Fruit fly (Drosophila melanogaster) whole organism, prepupa: ENCODE measurements around the gene Hph.

Source experiments
- Blimp-1 ChIP-seq: fragments of 200-800 bp; sonication (Bioruptor generic); optimal IDR thresholded peaks from 3 replicates; lab custom pipeline; 2017; ENCODE audit warnings: missing biosample characterization, missing genetic modification characterization, mild to moderate bottlenecking, moderate library complexity, missing genetic modification reagents
- CG10631 ChIP-seq: fragments of 200-800 bp; sonication (Bioruptor generic); optimal IDR thresholded peaks from 2 replicates; lab custom pipeline; 2016; ENCODE audit warnings: missing biosample characterization, missing genetic modification characterization
- CG11294 ChIP-seq: fragments of 200-800 bp; sonication (Bioruptor generic); IDR thresholded peaks from 2 replicates; pipeline ENCODE4 v1.3.6; 2022; ENCODE audit warnings: missing biosample characterization, missing genetic modification characterization
- CG11902 ChIP-seq: fragments of 200-800 bp; sonication (Bioruptor generic); optimal IDR thresholded peaks from 3 replicates; lab custom pipeline; 2016; ENCODE audit warnings: missing biosample characterization, missing genetic modification characterization
- CG15336 ChIP-seq: fragments of 200-800 bp; sonication (Bioruptor generic); IDR thresholded peaks from 2 replicates; pipeline ENCODE4 v1.3.6; 2022; ENCODE audit warnings: missing biosample characterization, missing genetic modification characterization
- CG16779 ChIP-seq: fragments of 200-800 bp; sonication (Bioruptor generic); optimal IDR thresholded peaks from 3 replicates; lab custom pipeline; 2017; ENCODE audit warnings: missing biosample characterization, mild to moderate bottlenecking, missing genetic modification characterization
- CG3032 ChIP-seq: fragments of 200-800 bp; optimal IDR thresholded peaks from 2 replicates; lab custom pipeline; 2019; ENCODE audit warnings: missing biosample characterization, mild to moderate bottlenecking, missing genetic modification characterization, moderate library complexity
- CG31627 ChIP-seq: fragments of 200-800 bp; sonication (Bioruptor generic); optimal IDR thresholded peaks from 3 replicates; lab custom pipeline; 2016; ENCODE audit warnings: missing biosample characterization, missing genetic modification characterization
- CG32006 ChIP-seq: fragments of 200-800 bp; sonication (Bioruptor generic); optimal IDR thresholded peaks from 3 replicates; lab custom pipeline; 2017; ENCODE audit warnings: missing biosample characterization, mild to moderate bottlenecking, missing genetic modification characterization
- CG3919 ChIP-seq: fragments of 200-800 bp; sonication (Bioruptor generic); optimal IDR thresholded peaks from 3 replicates; lab custom pipeline; 2016; ENCODE audit warnings: missing biosample characterization, missing genetic modification characterization
- CG4318 ChIP-seq: fragments of 200-800 bp; sonication (Bioruptor generic); optimal IDR thresholded peaks from 3 replicates; lab custom pipeline; 2017; ENCODE audit warnings: missing biosample characterization, mild to moderate bottlenecking, missing genetic modification characterization
- CG6163 ChIP-seq: fragments of 200-800 bp; sonication (Bioruptor generic); IDR thresholded peaks from 3 replicates; pipeline ENCODE4 v1.3.6; 2022; ENCODE audit warnings: missing biosample characterization, missing genetic modification characterization
- CG6276 ChIP-seq: fragments of 200-800 bp; sonication (Bioruptor generic); optimal IDR thresholded peaks from 2 replicates; lab custom pipeline; 2017; ENCODE audit warnings: missing biosample characterization, mild to moderate bottlenecking, missing genetic modification characterization
- CG6808 ChIP-seq: fragments of 200-800 bp; sonication (Bioruptor generic); optimal IDR thresholded peaks from 3 replicates; lab custom pipeline; 2017; ENCODE audit warnings: missing biosample characterization, missing genetic modification characterization, mild to moderate bottlenecking, moderate library complexity, missing genetic modification reagents
- CG7368 ChIP-seq: fragments of 200-800 bp; sonication (Bioruptor generic); optimal IDR thresholded peaks from 3 replicates; lab custom pipeline; 2016; ENCODE audit warnings: missing biosample characterization, missing genetic modification characterization
- CG8119 ChIP-seq: fragments of 200-800 bp; sonication (Bioruptor generic); IDR thresholded peaks from 3 replicates; pipeline ENCODE4 v1.3.6; 2022; ENCODE audit warnings: missing biosample characterization, missing genetic modification characterization
- CG8319 ChIP-seq: fragments of 200-800 bp; sonication (Bioruptor generic); optimal IDR thresholded peaks from 3 replicates; lab custom pipeline; 2016; ENCODE audit warnings: missing biosample characterization, missing genetic modification characterization
- CG8632 ChIP-seq: fragments of 200-800 bp; sonication (Bioruptor generic); optimal IDR thresholded peaks from 3 replicates; lab custom pipeline; 2016; ENCODE audit warnings: missing biosample characterization, missing genetic modification characterization
- Eip75B ChIP-seq: fragments of 200-800 bp; sonication (Bioruptor generic); optimal IDR thresholded peaks from 3 replicates; lab custom pipeline; 2016; ENCODE audit warnings: missing biosample characterization, missing genetic modification characterization
- Eip78C ChIP-seq: fragments of 200-800 bp; sonication (Bioruptor generic); peaks from one replicate; lab custom pipeline; 2016; ENCODE audit warnings: missing biosample characterization, missing genetic modification characterization
- Eip93F ChIP-seq: fragments of 200-800 bp; sonication (Bioruptor generic); optimal IDR thresholded peaks from 2 replicates; lab custom pipeline; 2016; ENCODE audit warnings: missing biosample characterization, mild to moderate bottlenecking, missing genetic modification characterization
- Ets21C ChIP-seq: fragments of 200-800 bp; sonication (Bioruptor generic); optimal IDR thresholded peaks from 3 replicates; lab custom pipeline; 2016; ENCODE audit warnings: missing biosample characterization, missing genetic modification characterization
- Ets96B ChIP-seq: fragments of 200-800 bp; optimal IDR thresholded peaks from 2 replicates; lab custom pipeline; 2019; ENCODE audit warnings: missing biosample characterization, mild to moderate bottlenecking, missing genetic modification characterization, moderate library complexity
- Gug ChIP-seq: fragments of 200-800 bp; sonication (Bioruptor generic); IDR thresholded peaks from 2 replicates; pipeline ENCODE4 v1.3.6; 2022; ENCODE audit warnings: missing biosample characterization, missing genetic modification characterization
- Hr38 ChIP-seq: sonication (Bioruptor generic); optimal IDR thresholded peaks from 2 replicates; lab custom pipeline; 2016; ENCODE audit warnings: missing biosample characterization, missing genetic modification characterization
- Hr4 ChIP-seq: fragments of 200-800 bp; sonication (Bioruptor generic); optimal IDR thresholded peaks from 3 replicates; lab custom pipeline; 2016; ENCODE audit warnings: missing biosample characterization, missing genetic modification characterization
- Met ChIP-seq: fragments of 200-800 bp; sonication (Bioruptor generic); optimal IDR thresholded peaks from 3 replicates; lab custom pipeline; 2016; ENCODE audit warnings: missing biosample characterization, missing genetic modification characterization
- OdsH ChIP-seq: fragments of 200-800 bp; sonication (Bioruptor generic); optimal IDR thresholded peaks from 3 replicates; lab custom pipeline; 2016; ENCODE audit warnings: missing biosample characterization, missing genetic modification characterization
- Smox ChIP-seq: fragments of 200-800 bp; sonication (Bioruptor generic); optimal IDR thresholded peaks from 3 replicates; lab custom pipeline; 2016; ENCODE audit warnings: missing biosample characterization, missing genetic modification characterization
- Sox102F ChIP-seq: fragments of 200-800 bp; sonication (Bioruptor generic); optimal IDR thresholded peaks from 2 replicates; lab custom pipeline; 2016; ENCODE audit warnings: missing biosample characterization, mild to moderate bottlenecking, missing genetic modification characterization
- Sox14 ChIP-seq: fragments of 200-800 bp; sonication (Bioruptor generic); optimal IDR thresholded peaks from 3 replicates; lab custom pipeline; 2016; ENCODE audit warnings: missing biosample characterization, missing genetic modification characterization
- achi ChIP-seq: fragments of 200-800 bp; sonication (Bioruptor generic); optimal IDR thresholded peaks from 3 replicates; lab custom pipeline; 2016; ENCODE audit warnings: missing biosample characterization, missing genetic modification characterization
- acj6 ChIP-seq: fragments of 200-800 bp; sonication (Bioruptor generic); optimal IDR thresholded peaks from 3 replicates; lab custom pipeline; 2016; ENCODE audit warnings: missing biosample characterization, missing genetic modification characterization
- cyc ChIP-seq: fragments of 200-800 bp; sonication (Bioruptor generic); optimal IDR thresholded peaks from 3 replicates; lab custom pipeline; 2016; ENCODE audit warnings: missing biosample characterization, missing genetic modification characterization
- dac ChIP-seq: fragments of 200-800 bp; sonication (Bioruptor generic); optimal IDR thresholded peaks from 2 replicates; lab custom pipeline; 2017; ENCODE audit warnings: missing biosample characterization, mild to moderate bottlenecking, missing genetic modification characterization
- dsx ChIP-seq: fragments of 200-800 bp; optimal IDR thresholded peaks from 3 replicates; lab custom pipeline; 2019; ENCODE audit warnings: missing biosample characterization, mild to moderate bottlenecking, missing genetic modification characterization, moderate library complexity; ENCODE audit not compliant: poor library complexity, severe bottlenecking
- eg ChIP-seq: fragments of 200-800 bp; sonication (Bioruptor generic); IDR thresholded peaks from 3 replicates; pipeline ENCODE4 v1.3.6; 2022; ENCODE audit warnings: missing biosample characterization, missing genetic modification characterization
- fd59A ChIP-seq: fragments of 200-800 bp; sonication (Bioruptor generic); optimal IDR thresholded peaks from 2 replicates; lab custom pipeline; 2017; ENCODE audit warnings: missing biosample characterization, mild to moderate bottlenecking, missing genetic modification characterization, missing genetic modification reagents
- fkh ChIP-seq: fragments of 200-800 bp; sonication (Bioruptor generic); optimal IDR thresholded peaks from 3 replicates; lab custom pipeline; 2017; ENCODE audit warnings: missing biosample characterization, mild to moderate bottlenecking, missing genetic modification characterization, moderate library complexity
- lz ChIP-seq: fragments of 200-800 bp; sonication (Bioruptor generic); optimal IDR thresholded peaks from 3 replicates; lab custom pipeline; 2016; ENCODE audit warnings: missing biosample characterization, missing genetic modification characterization
- net ChIP-seq: fragments of 200-800 bp; sonication (Bioruptor generic); optimal IDR thresholded peaks from 3 replicates; lab custom pipeline; 2016; ENCODE audit warnings: missing biosample characterization, missing genetic modification characterization
- salr ChIP-seq, 2 experiments: fragments of 200-800 bp; sonication (Bioruptor generic); optimal IDR thresholded peaks; 3 replicates each; lab custom pipeline; 2016 to 2018; ENCODE audit warnings: missing biosample characterization in 2 of 2, missing genetic modification characterization in 2 of 2, mild to moderate bottlenecking in 1 of 2
- spab ChIP-seq: fragments of 200-800 bp; sonication (Bioruptor generic); optimal IDR thresholded peaks from 2 replicates; lab custom pipeline; 2017; ENCODE audit warnings: missing biosample characterization, mild to moderate bottlenecking, missing genetic modification characterization, missing genetic modification reagents
- ss ChIP-seq, 2 experiments: fragments of 200-800 bp; sonication (Bioruptor generic); optimal IDR thresholded peaks; 2 replicates in 1 of 2; 3 replicates in 1 of 2; lab custom pipeline; 2017 to 2018; ENCODE audit warnings: mild to moderate bottlenecking in 2 of 2, missing biosample characterization in 2 of 2, missing genetic modification characterization in 2 of 2, moderate library complexity in 1 of 2
- svp ChIP-seq: fragments of 200-800 bp; sonication (Bioruptor generic); peaks from one replicate; lab custom pipeline; 2016; ENCODE audit warnings: missing biosample characterization, missing genetic modification characterization
- topi ChIP-seq: fragments of 200-800 bp; sonication (Bioruptor generic); optimal IDR thresholded peaks from 3 replicates; lab custom pipeline; 2016; ENCODE audit warnings: missing biosample characterization, missing genetic modification characterization
- vri ChIP-seq: fragments of 200-800 bp; sonication (Bioruptor generic); optimal IDR thresholded peaks from 3 replicates; lab custom pipeline; 2016; ENCODE audit warnings: missing biosample characterization, mild to moderate bottlenecking, missing genetic modification characterization

The Hph gene

DNA sequence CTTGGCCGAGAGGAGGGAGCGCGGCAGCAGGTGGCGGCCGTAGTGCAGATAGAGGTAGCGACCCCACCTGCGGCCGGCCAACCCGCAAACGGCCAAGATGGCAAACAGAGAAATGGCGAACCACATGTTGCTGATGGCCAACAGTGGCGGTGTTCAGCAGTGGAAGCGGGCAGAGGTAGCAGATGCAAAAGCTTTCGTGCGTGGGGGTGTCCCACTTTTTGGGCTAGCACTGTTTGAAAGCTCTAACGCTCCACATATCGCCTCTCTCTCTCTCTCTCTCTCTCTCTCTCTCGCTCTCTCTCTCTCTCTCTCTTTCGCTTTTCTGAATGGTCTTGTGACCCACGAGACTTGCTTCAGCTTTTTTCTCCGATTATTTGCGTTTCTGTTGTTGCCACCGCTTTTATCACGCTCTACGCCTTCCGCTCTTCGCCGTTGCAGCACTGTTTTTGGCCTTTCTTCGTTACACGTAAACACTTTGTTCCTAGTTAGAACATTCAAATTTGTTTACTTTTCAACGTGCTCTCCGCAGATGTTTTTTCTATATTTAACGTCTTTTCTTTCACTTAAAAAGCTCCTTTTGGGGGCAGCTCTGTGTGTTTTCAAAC lies 26.0 kb downstream of the Hph start (continued):
- TF ChIP-seq CG11294 (GFP tag; lab: Robert Waterston, UW), result peak; percentile 24; the same call in 1 of the 2 replicates
- peak; percentile 6 for TF ChIP-seq CG8632
- TF ChIP-seq cyc (GFP tag; lab: Kevin White, UChicago), result no peak
- TF ChIP-seq salr (GFP tag; optimal IDR thresholded peaks at IDR 0.05; lab: Kevin White, UChicago), result no peak
- no peak for TF ChIP-seq CG16779 (tag; lab: Kevin White, UChicago)
- TF ChIP-seq fd59A (GFP tag; lab: Kevin White, UChicago), result no peak
- TF ChIP-seq dac (GFP tag; lab: Kevin White, UChicago), result no peak
- no peak for TF ChIP-seq fkh (GFP tag; lab: Kevin White, UChicago)

DNA sequence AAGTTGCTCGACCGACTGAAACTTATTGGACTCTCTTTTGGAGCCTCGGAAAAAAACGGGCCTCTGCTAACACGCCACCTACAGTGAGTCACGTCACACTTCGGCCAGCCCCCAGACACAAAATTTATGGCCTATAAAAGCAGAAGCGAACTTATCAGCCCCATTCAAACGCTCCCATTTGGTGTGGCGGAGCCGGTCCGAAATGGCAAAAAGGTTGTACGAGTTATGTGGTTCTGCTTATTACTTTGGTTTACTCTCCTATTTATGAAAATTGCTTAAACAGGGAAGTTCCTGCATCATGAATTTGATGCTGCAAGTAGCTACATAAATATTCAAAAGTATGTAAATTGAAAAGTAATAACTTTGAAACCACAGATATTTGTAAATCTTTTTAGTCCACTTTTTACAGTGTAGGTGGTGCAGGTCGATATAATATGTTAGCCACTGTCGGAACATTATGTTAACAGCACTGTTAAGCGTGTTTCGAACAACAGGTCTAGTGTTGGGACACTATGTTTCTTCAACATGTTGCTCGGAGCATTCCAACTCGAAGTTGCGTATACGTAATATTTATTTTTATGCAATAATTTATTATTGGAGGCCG lies 26.6 kb downstream of the Hph start:
- TF ChIP-seq topi (GFP tag; lab: Kevin White, UChicago) (peak; percentile 90), Eip75B (GFP tag; lab: Kevin White, UChicago) (peak; percentile 87), Ets96B (tag; lab: Kevin White, UChicago) (peak; percentile 76), CG31627 (GFP tag; lab: Kevin White, UChicago) (peak; percentile 89), dac (GFP tag; lab: Kevin White, UChicago) (peak; percentile 93), CG15336 (peak; percentile 85), CG10631 (GFP tag; lab: Kevin White, UChicago) (peak; percentile 89), Gug (GFP tag; lab: Robert Waterston, UW) (peak; percentile 80), CG6163 (GFP tag; lab: Robert Waterston, UW) (peak; percentile 82), CG11294 (GFP tag; lab: Robert Waterston, UW) (peak; percentile 76), Blimp-1 (peak; percentile 59), spab (GFP tag; lab: Kevin White, UChicago) (peak; percentile 81), Sox14 (GFP tag; lab: Kevin White, UChicago) (peak; percentile 91), CG6276 (GFP tag; lab: Kevin White, UChicago) (peak; percentile 91), CG11902 (GFP tag; lab: Kevin White, UChicago) (peak; percentile 70), CG3032 (tag; lab: Kevin White, UChicago) (peak; percentile 82), Eip78C (peak; percentile 98), vri (GFP tag; lab: Kevin White, UChicago) (peak; percentile 85), fkh (GFP tag; lab: Kevin White, UChicago) (peak; percentile 66), CG8632 (peak; percentile 78), achi (GFP tag; lab: Kevin White, UChicago) (peak; percentile 88), net (GFP tag; lab: Kevin White, UChicago) (peak; percentile 94), salr (GFP tag; optimal IDR thresholded peaks at IDR 0.05; lab: Kevin White, UChicago) (peak; percentile 66 to 91), lz (peak; percentile 89), CG6808 (GFP tag; lab: Kevin White, UChicago) (peak; percentile 82), svp (peak; percentile 95), Hr38 (GFP tag; lab: Kevin White, UChicago) (no peak), Hr4 (GFP tag; lab: Kevin White, UChicago) (peak; percentile 96), ss (GFP tag; optimal IDR thresholded peaks at IDR 0.05; lab: Kevin White, UChicago) (peak; percentile 71 to 81), CG32006 (GFP tag; lab: Kevin White, UChicago) (peak; percentile 97), Smox (GFP tag; lab: Kevin White, UChicago) (peak; percentile 87), Sox102F (GFP tag; lab: Kevin White, UChicago) (peak; percentile 84), CG8119 (peak; percentile 91), Eip93F (peak; percentile 65), CG4318 (GFP tag; lab: Kevin White, UChicago) (peak; percentile 92), acj6 (GFP tag; lab: Kevin White, UChicago) (peak; percentile 89), CG8319 (peak; percentile 80), Ets21C (peak; percentile 86), cyc (GFP tag; lab: Kevin White, UChicago) (peak; percentile 88), CG7368 (peak; percentile 82), OdsH (GFP tag; lab: Kevin White, UChicago) (peak; percentile 92), CG3919 (peak; percentile 89), eg (GFP tag; lab: Robert Waterston, UW) (peak; percentile 83), Met (peak; percentile 90), fd59A (GFP tag; lab: Kevin White, UChicago) (peak; percentile 77), dsx (peak; percentile 68)
